Fruit fly (Drosophila melanogaster): ENCODE data around the gene CG4036.
A peak's percentile ranks its signal among the peaks of the same experiment; 100 is the strongest.

The CG4036 gene

dm6 chr2L:9746236-9747225 lies 44.2 kb upstream of the CG4036 start, which contains the start of gene Nckx30C:
Gene Nckx30C, minus strand, starts transcription at chr2L:9746495.
- TF ChIP-seq CG14441 (GFP tag; IDR thresholded peaks at IDR 0.05) (no peak), pnt (GFP tag; optimal IDR thresholded peaks at IDR 0.05) (no peak), C15 (GFP tag; IDR thresholded peaks at IDR 0.05) (no peak), fd96Cb (tag; optimal IDR thresholded peaks at IDR 0.05) (no peak), sna (GFP tag; IDR thresholded peaks at IDR 0.05; ENCODE audit: partially characterized antibody) (no peak), Spps (tag; optimal IDR thresholded peaks at IDR 0.05) (no peak), abd-A (tag; optimal IDR thresholded peaks at IDR 0.05) (peak; percentile 81), crc (GFP tag; optimal IDR thresholded peaks at IDR 0.05) (no peak), Dip2 (GFP tag; IDR thresholded peaks at IDR 0.05) (no peak), CG6791 (GFP tag; IDR thresholded peaks at IDR 0.05; ENCODE audit: partially characterized antibody) (no peak), ase (GFP tag; IDR thresholded peaks at IDR 0.05) (no peak), CG3726 (GFP tag; IDR thresholded peaks at IDR 0.05) (no peak), CG10209 (GFP tag; optimal IDR thresholded peaks at IDR 0.05) (no peak), pros (GFP tag; optimal IDR thresholded peaks at IDR 0.05) (no peak), CG7839 (tag; optimal IDR thresholded peaks at IDR 0.05) (no peak), insv (GFP tag; optimal IDR thresholded peaks at IDR 0.05) (no peak), row (GFP tag; IDR thresholded peaks at IDR 0.05) (no peak), CG13894 (tag; optimal IDR thresholded peaks at IDR 0.05) (peak; percentile 69), sd (tag; optimal IDR thresholded peaks at IDR 0.05) (peak; percentile 67), Atf-2 (GFP tag; optimal IDR thresholded peaks at IDR 0.05) (no peak), CG8290 (GFP tag; optimal IDR thresholded peaks at IDR 0.05) (no peak), CG8290 (tag; optimal IDR thresholded peaks at IDR 0.05) (peak in 1 of 2 experiments; percentile 2), slbo (GFP tag; IDR thresholded peaks at IDR 0.05) (0 out of 2 replicates have a peak, but pooled peaks have one; percentile 8), Deaf1 (tag; optimal IDR thresholded peaks at IDR 0.05) (peak; percentile 94), B-H1 (GFP tag; IDR thresholded peaks at IDR 0.05) (no peak), CG33557 (GFP tag; optimal IDR thresholded peaks at IDR 0.05) (no peak), bowl (GFP tag; IDR thresholded peaks at IDR 0.05) (no peak), br (optimal IDR thresholded peaks at IDR 0.05) (no peak), crol (GFP tag; IDR thresholded peaks at IDR 0.05) (0 out of 2 replicates have a peak, but pooled peaks have one; percentile 14), CG7271 (tag; optimal IDR thresholded peaks at IDR 0.05) (no peak), CG2120 (GFP tag; optimal IDR thresholded peaks at IDR 0.05) (no peak), CG12071 (GFP tag; optimal IDR thresholded peaks at IDR 0.05) (no peak), CTCF (GFP tag; optimal IDR thresholded peaks at IDR 0.05) (no peak), ken (GFP tag; IDR thresholded peaks at IDR 0.05) (no peak), CG3838 (GFP tag; optimal IDR thresholded peaks at IDR 0.05) (no peak), MBD-R2 (GFP tag; IDR thresholded peaks at IDR 0.05) (no peak), CG2875 (GFP tag; optimal IDR thresholded peaks at IDR 0.05) (no peak), sob (GFP tag; IDR thresholded peaks at IDR 0.05) (no peak), CG10147 (GFP tag; optimal IDR thresholded peaks at IDR 0.05) (no peak), Med (GFP tag) (peak; percentile 56), grn (GFP tag; optimal IDR thresholded peaks at IDR 0.05) (no peak), Hr78 (GFP tag; optimal IDR thresholded peaks at IDR 0.05) (no peak), CG15514 (GFP tag; optimal IDR thresholded peaks at IDR 0.05) (peak; percentile 9), CG16779 (GFP tag; IDR thresholded peaks at IDR 0.05) (peak; percentile 90), Trl (optimal IDR thresholded peaks at IDR 0.05) (peak; percentile 32 to 59), Trl (GFP tag; optimal IDR thresholded peaks at IDR 0.05) (no peak), cg (GFP tag; optimal IDR thresholded peaks at IDR 0.05) (peak; percentile 39)

Data from whole organism, embryonic.